Fruit fly (Drosophila melanogaster) Kc167 (cell line): ENCODE measurements around the gene Ir94b.

Experiments
- Myc ChIP-seq: fragments of >200 bp; optimal IDR thresholded peaks from 2 replicates; lab custom pipeline; 2017; ENCODE audit warnings: missing external identifiers
- Sin3A ChIP-seq: fragments of >200 bp; optimal IDR thresholded peaks from 2 replicates; lab custom pipeline; 2018; ENCODE audit warnings: missing external identifiers
- h ChIP-seq: fragments of >200 bp; optimal IDR thresholded peaks from 3 replicates; lab custom pipeline; 2018; ENCODE audit warnings: missing external identifiers
- insv ChIP-seq: fragments of >200 bp; optimal IDR thresholded peaks from 3 replicates; lab custom pipeline; 2018; ENCODE audit warnings: missing external identifiers
- psq ChIP-seq: fragments of >200 bp; optimal IDR thresholded peaks from 2 replicates; lab custom pipeline; 2017; ENCODE audit warnings: missing external identifiers
- ttk ChIP-seq: sonication (Bioruptor generic); optimal IDR thresholded peaks from 2 replicates; lab custom pipeline; 2017; ENCODE audit warnings: missing external identifiers

Gene Ir94b

DNA sequence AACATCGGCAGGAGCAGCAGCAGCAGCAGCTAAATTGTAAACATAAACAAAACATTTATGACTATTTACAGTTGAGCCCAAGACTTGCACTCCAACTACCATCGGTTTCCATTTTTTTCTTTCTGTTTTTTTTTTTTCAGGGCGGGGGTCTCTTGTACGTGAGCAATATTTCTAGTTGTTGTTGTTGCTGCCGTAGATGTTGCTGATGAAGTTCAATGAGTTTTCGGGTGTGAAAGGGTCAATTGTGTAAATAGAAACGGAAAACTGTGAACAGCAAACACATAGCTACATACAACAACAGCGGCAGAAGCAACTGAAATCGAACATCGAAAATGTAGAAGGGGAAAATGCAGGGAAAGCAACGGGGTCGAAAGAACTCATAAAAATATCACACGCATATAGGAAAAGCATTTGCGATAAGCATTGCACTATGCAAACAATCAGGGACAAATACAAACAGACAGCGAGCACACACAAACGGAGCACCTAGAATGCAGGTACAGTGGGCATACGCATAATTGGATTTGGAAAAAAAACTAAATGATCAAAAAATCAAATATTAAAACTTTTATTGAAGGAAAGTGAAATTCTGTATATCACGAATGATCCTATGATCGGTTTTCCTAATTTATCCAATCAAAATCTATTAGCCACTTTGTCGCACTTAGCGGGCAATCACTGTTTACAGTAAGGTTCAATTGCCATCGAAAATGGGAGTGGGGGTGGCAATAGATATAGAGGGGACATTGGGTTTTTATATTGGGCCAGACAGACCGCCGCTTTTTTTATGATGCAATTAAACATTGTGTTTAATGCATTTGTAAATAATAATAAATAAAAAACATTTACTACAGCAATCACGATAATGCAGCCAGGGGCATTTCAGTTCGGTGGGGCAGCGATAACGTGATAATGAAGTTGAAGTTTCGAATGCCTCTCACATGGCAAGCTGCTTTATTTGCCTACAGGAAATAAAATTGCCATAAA is 28.7 kb upstream of the Ir94b start:
- TF ChIP-seq ttk (lab: Kevin White, UChicago) (no peak), h (lab: Kevin White, UChicago) (no peak), Sin3A (no peak), insv (lab: Kevin White, UChicago) (no peak), Myc (lab: Kevin White, UChicago) (no peak), psq (lab: Kevin White, UChicago) (no peak)

- TF ChIP-seq psq (lab: Kevin White, UChicago) (no peak), ttk (lab: Kevin White, UChicago) (no peak), Sin3A (no peak), insv (lab: Kevin White, UChicago) (no peak), h (lab: Kevin White, UChicago) (no peak), Myc (lab: Kevin White, UChicago) (no peak)
Observed at dm6 chr3R:22142495-22142894, 25.4 kb upstream of the Ir94b start.

DNA sequence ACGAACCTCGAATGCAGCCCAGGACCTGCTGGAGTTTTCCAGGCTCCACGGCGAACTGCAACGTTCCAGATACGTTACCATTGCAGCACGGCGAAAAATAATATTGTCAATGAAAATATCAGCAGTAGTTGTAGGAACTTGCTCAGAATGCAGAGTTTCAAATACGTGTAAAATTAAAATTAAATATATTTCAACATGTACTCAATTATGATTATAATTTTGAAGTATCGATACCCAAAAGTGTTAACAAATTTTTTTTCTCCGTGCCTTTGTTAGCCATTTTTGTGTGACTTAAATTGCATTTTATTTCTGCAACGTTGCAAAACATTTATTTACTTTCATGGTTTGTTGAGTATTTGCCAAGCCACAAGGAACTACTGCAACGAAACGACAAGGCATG is 24.3 kb upstream of the Ir94b start:
- no peak for TF ChIP-seq Myc (lab: Kevin White, UChicago)
- no peak for TF ChIP-seq insv (lab: Kevin White, UChicago)
- TF ChIP-seq ttk (lab: Kevin White, UChicago): no peak
- TF ChIP-seq psq (lab: Kevin White, UChicago): no peak
- no peak for TF ChIP-seq h (lab: Kevin White, UChicago)

DNA sequence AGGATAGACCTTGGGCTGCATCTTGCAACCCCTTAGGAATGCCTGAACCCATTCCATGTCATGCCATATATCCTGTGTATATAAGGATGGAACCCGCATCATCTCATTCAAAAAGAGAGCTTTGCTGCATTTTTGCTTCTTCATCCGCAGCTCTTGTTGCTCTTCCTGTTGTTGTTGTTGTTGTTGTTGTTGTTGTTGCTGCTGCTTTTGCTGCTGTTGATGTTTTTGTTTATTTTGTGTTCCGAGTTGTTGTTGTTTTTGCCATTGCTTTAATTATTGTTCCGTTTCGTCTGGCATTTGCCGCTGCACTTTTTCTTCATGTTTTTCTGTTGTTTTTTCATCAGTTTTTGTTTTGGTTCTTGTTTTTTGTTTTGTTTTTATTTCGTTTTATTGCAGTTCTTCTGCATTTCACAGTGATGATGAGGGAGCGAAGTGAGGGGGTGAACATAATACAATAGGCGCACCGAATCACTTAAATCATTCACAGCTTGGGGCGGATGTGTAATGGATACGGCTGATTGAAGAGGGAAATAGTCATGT is 22.9 kb upstream of the Ir94b start:
- no peak for TF ChIP-seq Sin3A
- no peak for TF ChIP-seq insv (lab: Kevin White, UChicago)
- TF ChIP-seq psq (lab: Kevin White, UChicago): no peak
- TF ChIP-seq h (lab: Kevin White, UChicago): no peak
- no peak for TF ChIP-seq Myc (lab: Kevin White, UChicago)
- no peak for TF ChIP-seq ttk (lab: Kevin White, UChicago)

DNA sequence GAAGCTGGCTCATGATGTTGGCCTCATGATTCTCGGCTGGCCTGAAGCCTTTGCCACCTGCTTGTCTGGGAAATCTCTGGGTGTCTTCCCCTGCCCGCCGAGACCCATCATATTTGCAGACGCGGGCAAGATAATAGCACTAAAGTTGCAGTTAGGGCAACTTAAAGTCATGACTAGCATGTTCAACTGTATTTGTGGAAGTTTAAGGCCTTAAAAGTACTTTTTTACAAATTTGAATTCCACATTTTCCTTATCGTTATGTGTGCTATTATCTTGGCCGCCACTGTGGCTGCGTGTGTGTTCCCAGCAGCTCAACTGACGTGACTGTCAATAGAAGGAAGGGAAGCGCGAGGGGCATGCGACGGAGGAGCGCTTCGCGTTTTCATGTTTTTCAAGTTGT is 22.1 kb upstream of the Ir94b start:
- TF ChIP-seq Sin3A: no peak
- TF ChIP-seq psq (lab: Kevin White, UChicago): no peak
- no peak for TF ChIP-seq Myc (lab: Kevin White, UChicago)
- TF ChIP-seq ttk (lab: Kevin White, UChicago): no peak
- no peak for TF ChIP-seq h (lab: Kevin White, UChicago)
- no peak for TF ChIP-seq insv (lab: Kevin White, UChicago)

dm6 chr3R:22136967-22137516 is 20.0 kb upstream of the Ir94b start:
- TF ChIP-seq Myc (lab: Kevin White, UChicago): no peak
- no peak for TF ChIP-seq h (lab: Kevin White, UChicago)
- no peak for TF ChIP-seq insv (lab: Kevin White, UChicago)
- no peak for TF ChIP-seq ttk (lab: Kevin White, UChicago)

DNA sequence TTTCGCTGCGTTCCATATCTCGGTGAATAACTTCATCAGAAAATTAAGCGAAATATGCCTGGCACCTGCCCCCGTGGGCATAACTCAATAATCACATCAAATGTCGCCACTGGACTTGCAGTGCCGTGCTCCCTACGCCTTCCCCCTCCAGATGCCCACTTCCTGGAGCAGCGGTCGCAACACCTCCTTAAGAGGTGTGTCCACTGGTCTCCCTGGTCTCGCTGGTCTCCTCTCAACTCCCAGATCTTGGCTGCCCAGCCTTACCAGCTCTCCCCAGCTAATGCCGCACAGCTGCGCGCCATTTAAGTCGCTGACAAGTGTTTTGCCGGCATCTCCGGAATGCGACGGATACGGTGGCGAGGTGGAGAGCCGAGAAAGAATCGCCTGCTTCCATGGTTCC is 18.5 kb upstream of the Ir94b start:
- TF ChIP-seq insv (lab: Kevin White, UChicago) (no peak), Myc (lab: Kevin White, UChicago) (no peak), psq (lab: Kevin White, UChicago) (no peak), Sin3A (no peak), ttk (lab: Kevin White, UChicago) (no peak), h (lab: Kevin White, UChicago) (no peak)

DNA sequence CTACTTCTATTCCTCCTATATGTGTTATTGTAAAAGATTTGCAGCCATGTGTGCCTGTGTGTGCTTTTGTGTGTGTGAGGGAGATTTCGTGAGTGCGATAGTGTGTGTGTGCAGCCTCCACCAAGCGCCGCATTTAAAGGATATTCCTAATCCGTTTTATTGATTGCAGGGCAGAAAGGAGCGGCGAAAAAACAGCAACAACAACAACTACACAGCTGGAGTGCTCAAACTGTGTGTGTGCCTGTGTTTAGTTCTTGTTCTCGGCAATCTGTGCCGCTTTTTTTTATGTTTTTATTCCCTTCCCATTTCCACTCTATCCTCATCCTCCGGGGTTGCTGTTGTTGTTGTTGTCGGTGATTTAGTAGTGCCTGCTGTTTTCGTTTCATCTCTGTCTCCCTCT is 17.4 kb upstream of the Ir94b start:
- TF ChIP-seq ttk (lab: Kevin White, UChicago): no peak
- TF ChIP-seq Myc (lab: Kevin White, UChicago): no peak
- no peak for TF ChIP-seq psq (lab: Kevin White, UChicago)
- TF ChIP-seq insv (lab: Kevin White, UChicago): no peak
- no peak for TF ChIP-seq h (lab: Kevin White, UChicago)
- no peak for TF ChIP-seq Sin3A

- no peak for TF ChIP-seq h (lab: Kevin White, UChicago)
- no peak for TF ChIP-seq Myc (lab: Kevin White, UChicago)
- TF ChIP-seq ttk (lab: Kevin White, UChicago): no peak
- TF ChIP-seq insv (lab: Kevin White, UChicago): no peak
- no peak for TF ChIP-seq Sin3A
- no peak for TF ChIP-seq psq (lab: Kevin White, UChicago)
Observed at dm6 chr3R:22133337-22134014, 16.4 kb upstream of the Ir94b start, which contains the start of gene SKIP. Gene SKIP (plus strand): TSS chr3R:22133830.

DNA sequence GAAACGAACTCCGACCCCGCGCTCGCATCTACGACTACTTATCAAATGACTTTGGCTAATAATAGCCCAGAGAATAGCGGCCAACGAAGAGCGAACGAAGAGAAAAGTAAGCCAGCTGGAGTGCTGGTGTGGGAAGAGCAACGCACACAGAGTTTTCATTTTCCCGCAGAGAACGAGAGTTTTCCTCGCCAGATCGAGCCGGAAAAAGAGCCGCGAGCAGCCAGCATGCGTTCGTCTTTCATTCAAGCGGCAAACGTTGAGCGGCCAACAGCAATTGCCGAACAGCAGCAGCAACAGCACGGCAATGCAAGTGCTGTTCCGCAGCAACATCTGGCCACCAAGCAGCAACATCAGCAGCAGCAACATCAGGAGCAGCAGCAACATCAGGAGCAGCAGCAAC is 7.8 kb upstream of the Ir94b start:
- TF ChIP-seq h (lab: Kevin White, UChicago) (no peak), ttk (lab: Kevin White, UChicago) (no peak), Myc (lab: Kevin White, UChicago) (no peak), psq (lab: Kevin White, UChicago) (no peak), Sin3A (no peak)

- no peak for TF ChIP-seq h (lab: Kevin White, UChicago)
- no peak for TF ChIP-seq insv (lab: Kevin White, UChicago)
- TF ChIP-seq ttk (lab: Kevin White, UChicago): no peak
- no peak for TF ChIP-seq psq (lab: Kevin White, UChicago)
Observed at dm6 chr3R:22123347-22123746, 6.3 kb upstream of the Ir94b start.
